Worm (Caenorhabditis elegans): ENCODE measurements around the gene clec-61.

- TF ChIP-seq pha-4 (tag; optimal IDR thresholded peaks at IDR 0.05) (no peak), F52B5.7 (tag; optimal IDR thresholded peaks at IDR 0.05) (no peak), hlh-26 (GFP tag; conservative IDR thresholded peaks at IDR 0.05) (no peak)
Observed at ce11 chrII:10476959-10477358, 13.4 kb downstream of the clec-61 start, which contains the start of gene ZK666.4.

Measured in whole organism, young adult.